Worm (Caenorhabditis elegans) whole organism, L3 larva: Measurements from ENCODE around the gene dif-1.
"Not testable (repeated sequence)": the region's sequence is repeated elsewhere in the genome, so short reads cannot be mapped to it uniquely, and the experiment has no call there.

Experiments
- R02D3.7 ChIP-seq: fragments of 150-350 bp; optimal IDR thresholded peaks from 2 replicates; lab custom pipeline; 2014; ENCODE audit warnings: missing biosample characterization, missing genetic modification characterization
- ZK546.5 ChIP-seq: sonication (generic microtip); optimal IDR thresholded peaks from 2 replicates; lab custom pipeline; 2017; ENCODE audit warnings: missing biosample characterization, missing genetic modification characterization
- aly-2 ChIP-seq: fragments of 150-350 bp; optimal IDR thresholded peaks from 2 replicates; lab custom pipeline; 2014; ENCODE audit warnings: missing biosample characterization, missing genetic modification characterization
- ama-1 ChIP-seq: fragments of 150-350 bp; optimal IDR thresholded peaks from 2 replicates; lab custom pipeline; 2018
- ceh-28 ChIP-seq: fragments of 150-350 bp; optimal IDR thresholded peaks from 2 replicates; lab custom pipeline; 2014; ENCODE audit warnings: missing biosample characterization, missing genetic modification reagents, missing genetic modification characterization
- ceh-82 ChIP-seq: fragments of 150-350 bp; optimal IDR thresholded peaks from 2 replicates; lab custom pipeline; 2014; ENCODE audit warnings: missing biosample characterization, missing genetic modification characterization
- ceh-9 ChIP-seq: sonication (generic microtip); optimal IDR thresholded peaks from 2 replicates; lab custom pipeline; 2018; ENCODE audit warnings: missing biosample characterization, missing genetic modification characterization
- daf-12 ChIP-seq: fragments of 150-350 bp; optimal IDR thresholded peaks from 2 replicates; lab custom pipeline; 2014; ENCODE audit warnings: missing biosample characterization, missing genetic modification reagents, missing genetic modification characterization
- egl-27 ChIP-seq: sonication (generic microtip); optimal IDR thresholded peaks from 4 replicates; lab custom pipeline; 2017; ENCODE audit warnings: missing biosample characterization, missing genetic modification reagents, missing genetic modification characterization
- egl-5 ChIP-seq: fragments of 150-350 bp; optimal IDR thresholded peaks from 2 replicates; lab custom pipeline; 2017; ENCODE audit warnings: missing biosample characterization, missing genetic modification reagents, missing genetic modification characterization, inconsistent platforms
- elt-1 ChIP-seq: fragments of 150-350 bp; optimal IDR thresholded peaks from 2 replicates; lab custom pipeline; 2014; ENCODE audit warnings: missing biosample characterization, missing genetic modification characterization
- elt-2 ChIP-seq: sonication (generic microtip); optimal IDR thresholded peaks from 2 replicates; lab custom pipeline; 2016; ENCODE audit warnings: missing genetic modification reagents, mild to moderate bottlenecking, missing genetic modification characterization, missing compliant biosample characterization
- elt-3 ChIP-seq, 3 experiments: fragments of 150-350 bp in 1 of 3; sonication (generic microtip) in 2 of 3; optimal IDR thresholded peaks; 2 replicates in 2 of 3; 4 replicates in 1 of 3; lab custom pipeline; 2014 to 2017; ENCODE audit warnings: missing biosample characterization in 3 of 3, missing genetic modification characterization in 3 of 3
- fkh-2 ChIP-seq: fragments of 150-350 bp; optimal IDR thresholded peaks from 2 replicates; lab custom pipeline; 2014; ENCODE audit warnings: missing biosample characterization, missing genetic modification reagents, missing genetic modification characterization
- hmg-11 ChIP-seq: sonication (generic microtip); optimal IDR thresholded peaks from 2 replicates; lab custom pipeline; 2016; ENCODE audit warnings: missing genetic modification characterization, missing compliant biosample characterization
- lin-15B ChIP-seq: fragments of 150-350 bp; optimal IDR thresholded peaks from 2 replicates; lab custom pipeline; 2014; ENCODE audit warnings: missing biosample characterization, missing genetic modification characterization
- lin-39 ChIP-seq: fragments of 150-350 bp; optimal IDR thresholded peaks from 2 replicates; lab custom pipeline; 2018; ENCODE audit warnings: missing biosample characterization, missing genetic modification reagents, missing genetic modification characterization
- lsy-12 ChIP-seq: sonication (generic microtip); optimal IDR thresholded peaks from 2 replicates; lab custom pipeline; 2016; ENCODE audit warnings: mild to moderate bottlenecking, missing genetic modification characterization, missing compliant biosample characterization
- mdl-1 ChIP-seq: fragments of 150-350 bp; optimal IDR thresholded peaks from 2 replicates; lab custom pipeline; 2014; ENCODE audit warnings: missing biosample characterization, missing genetic modification characterization
- nfya-1 ChIP-seq: sonication (generic microtip); optimal IDR thresholded peaks from 2 replicates; lab custom pipeline; 2017; ENCODE audit warnings: missing genetic modification characterization, mild to moderate bottlenecking, missing compliant biosample characterization, antibody characterized with exemption, moderate library complexity; ENCODE audit not compliant: insufficient read depth
- nhr-11 ChIP-seq: fragments of 150-350 bp; optimal IDR thresholded peaks from 2 replicates; lab custom pipeline; 2014; ENCODE audit warnings: missing biosample characterization, missing genetic modification characterization
- nhr-12 ChIP-seq: fragments of 150-350 bp; optimal IDR thresholded peaks from 2 replicates; lab custom pipeline; 2014; ENCODE audit warnings: missing biosample characterization, missing genetic modification characterization
- nhr-23 ChIP-seq: fragments of 150-350 bp; optimal IDR thresholded peaks from 2 replicates; lab custom pipeline; 2014; ENCODE audit warnings: missing biosample characterization, missing genetic modification reagents, missing genetic modification characterization
- nhr-43 ChIP-seq: sonication (generic microtip); optimal IDR thresholded peaks from 2 replicates; lab custom pipeline; 2016; ENCODE audit warnings: mild to moderate bottlenecking, missing genetic modification characterization, missing compliant biosample characterization; ENCODE audit not compliant: poor library complexity, severe bottlenecking
- nhr-67 ChIP-seq: fragments of 150-350 bp; optimal IDR thresholded peaks from 2 replicates; lab custom pipeline; 2014; ENCODE audit warnings: missing biosample characterization, missing genetic modification characterization
- nhr-76 ChIP-seq: fragments of 150-350 bp; sonication (generic microtip); optimal IDR thresholded peaks from 5 replicates; lab custom pipeline; 2014; ENCODE audit warnings: missing biosample characterization, missing genetic modification characterization
- nhr-77 ChIP-seq: fragments of 150-350 bp; optimal IDR thresholded peaks from 2 replicates; lab custom pipeline; 2014; ENCODE audit warnings: missing biosample characterization, missing genetic modification characterization
- pha-4 ChIP-seq: fragments of 150-350 bp; optimal IDR thresholded peaks from 2 replicates; lab custom pipeline; 2014; ENCODE audit warnings: missing biosample characterization, missing genetic modification reagents, missing genetic modification characterization
- sea-2 ChIP-seq: fragments of 150-350 bp; sonication (generic microtip); optimal IDR thresholded peaks from 4 replicates; lab custom pipeline; 2014; ENCODE audit warnings: missing biosample characterization, missing genetic modification reagents, missing genetic modification characterization
- snpc-4 ChIP-seq: fragments of 150-350 bp; optimal IDR thresholded peaks from 2 replicates; lab custom pipeline; 2014; ENCODE audit warnings: missing biosample characterization, missing genetic modification characterization
- tbx-2 ChIP-seq: sonication (generic microtip); optimal IDR thresholded peaks from 2 replicates; lab custom pipeline; 2016; ENCODE audit warnings: mild to moderate bottlenecking, missing genetic modification characterization, missing compliant biosample characterization
- unc-62 ChIP-seq: fragments of 150-350 bp; sonication (generic microtip); optimal IDR thresholded peaks from 4 replicates; lab custom pipeline; 2014; ENCODE audit warnings: missing biosample characterization, missing genetic modification reagents, missing genetic modification characterization
- zag-1 ChIP-seq: fragments of 150-350 bp; optimal IDR thresholded peaks from 2 replicates; lab custom pipeline; 2014; ENCODE audit warnings: missing biosample characterization, missing genetic modification characterization
- ztf-4 ChIP-seq: fragments of 150-350 bp; optimal IDR thresholded peaks from 2 replicates; lab custom pipeline; 2014; ENCODE audit warnings: missing biosample characterization, missing genetic modification characterization

Gene dif-1

ce11 chrIV:7568593-7568992, 15.8 kb upstream of the dif-1 start, which contains the start of gene clec-180:
clec-180 (plus strand) TSS chrIV:7568893.
- no peak for TF ChIP-seq nhr-76
- no peak for TF ChIP-seq elt-3 (tag; optimal IDR thresholded peaks at IDR 0.05; lab: Kevin White, UChicago)
- no peak for TF ChIP-seq elt-2 (tag; lab: Kevin White, UChicago)
- TF ChIP-seq lin-15B, result no peak
- no peak for TF ChIP-seq lsy-12 (tag; lab: Kevin White, UChicago)
- no peak for TF ChIP-seq ZK546.5 (tag; lab: Kevin White, UChicago)
- TF ChIP-seq nhr-23, result no peak
- no peak for TF ChIP-seq ceh-9 (tag; lab: Kevin White, UChicago)
- no peak for TF ChIP-seq zag-1 (tag; lab: Kevin White, UChicago)
- no peak for TF ChIP-seq nhr-12 (tag; lab: Kevin White, UChicago)

- TF ChIP-seq elt-1 (tag; lab: Kevin White, UChicago) (no peak), ceh-9 (tag; lab: Kevin White, UChicago) (no peak), daf-12 (tag; lab: Kevin White, UChicago) (no peak), tbx-2 (tag; lab: Kevin White, UChicago) (no peak), lin-39 (tag; lab: Kevin White, UChicago) (no peak), ama-1 (lab: Kevin White, UChicago) (no peak), ceh-28 (tag; lab: Kevin White, UChicago) (no peak), egl-27 (tag; lab: Kevin White, UChicago) (no peak), ceh-82 (no peak), nhr-43 (no peak), nfya-1 (no peak), nhr-11 (no peak), hmg-11 (tag; lab: Kevin White, UChicago) (no peak), elt-2 (tag; lab: Kevin White, UChicago) (no peak), lsy-12 (tag; lab: Kevin White, UChicago) (no peak), fkh-2 (no peak), mdl-1 (tag; lab: Kevin White, UChicago) (no peak), R02D3.7 (tag; lab: Kevin White, UChicago) (no peak)
Measured at ce11 chrIV:7567557-7568010, 14.8 kb upstream of the dif-1 start, which contains the start of gene F32E10.8. F32E10.8 (plus strand) TSS chrIV:7567607.

- TF ChIP-seq mdl-1 (tag; lab: Kevin White, UChicago); nhr-11; ZK546.5 (tag; lab: Kevin White, UChicago): not testable (repeated sequence)
- TF ChIP-seq, all 47 proteins: peak for 0; not testable (repeated sequence) for 47
Measured at ce11 chrIV:7563850-7564249, 11.0 kb upstream of the dif-1 start, which contains the start of gene F32E10.9. F32E10.9 (minus strand) TSS chrIV:7563950.

- TF ChIP-seq egl-5 (tag; lab: Kevin White, UChicago) (peak; percentile 53), lin-15B (peak; percentile 75), aly-2 (tag; lab: Kevin White, UChicago) (no peak), sea-2 (GFP tag; lab: Kevin White, UChicago) (no peak), unc-62 (GFP tag; lab: Kevin White, UChicago) (no peak), ceh-28 (tag; lab: Kevin White, UChicago) (no peak), ztf-4 (tag; lab: Kevin White, UChicago) (no peak), elt-2 (tag; lab: Kevin White, UChicago) (peak; percentile 12), ama-1 (lab: Kevin White, UChicago) (no peak), nhr-43 (no peak), nhr-77 (tag; lab: Kevin White, UChicago) (no peak), lin-39 (tag; lab: Kevin White, UChicago) (peak; percentile 48), nhr-23 (peak; percentile 33), nhr-67 (tag; lab: Kevin White, UChicago) (no peak), hmg-11 (tag; lab: Kevin White, UChicago) (peak; percentile 39), fkh-2 (no peak), snpc-4 (tag; lab: Kevin White, UChicago) (peak; percentile 29), elt-3 (tag; optimal IDR thresholded peaks at IDR 0.05; lab: Kevin White, UChicago) (no peak), pha-4 (tag; lab: Kevin White, UChicago) (peak; percentile 78), nfya-1 (peak; percentile 59), nhr-76 (no peak)
Measured at ce11 chrIV:7561614-7562142, 8.9 kb upstream of the dif-1 start, which contains the start of gene ima-3. ima-3 (minus strand) TSS chrIV:7561664.
